Worm (Caenorhabditis elegans) whole organism, young adult: ENCODE data around the gene rpl-28.
A peak's percentile ranks its signal among the peaks of the same experiment; 100 is the strongest.

Experiments used
- B0261.1 ChIP-seq: sonication (generic microtip); optimal IDR thresholded peaks from 2 replicates; lab custom pipeline; 2016; ENCODE audit warnings: mild to moderate bottlenecking, missing genetic modification characterization, moderate library complexity, missing compliant biosample characterization
- D2030.7 ChIP-seq: fragments of 200-800 bp; sonication (Bioruptor generic); IDR thresholded peaks from 2 replicates; pipeline ENCODE4 v1.3.6; 2022; ENCODE audit warnings: missing genetic modification reagents, missing genetic modification characterization, missing compliant biosample characterization
- F23B12.7 ChIP-seq: sonication (generic microtip); optimal IDR thresholded peaks from 2 replicates; lab custom pipeline; 2017; ENCODE audit warnings: missing genetic modification characterization, mild to moderate bottlenecking, missing compliant biosample characterization, antibody characterized with exemption, moderate library complexity; ENCODE audit not compliant: insufficient read depth
- F33H1.4 ChIP-seq: fragments of 200-800 bp; sonication (Bioruptor generic); IDR thresholded peaks from 2 replicates; pipeline ENCODE4 v1.3.6; 2022; ENCODE audit warnings: missing genetic modification reagents, missing genetic modification characterization, missing compliant biosample characterization
- F55B11.4 ChIP-seq: sonication (generic microtip); optimal IDR thresholded peaks from 2 replicates; lab custom pipeline; 2016; ENCODE audit warnings: missing compliant biosample characterization, missing genetic modification characterization, borderline replicate concordance; ENCODE audit not compliant: insufficient read depth
- F57A8.1 ChIP-seq: fragments of 200-800 bp; sonication (Bioruptor generic); optimal IDR thresholded peaks from 2 replicates; lab custom pipeline; 2018; ENCODE audit warnings: mild to moderate bottlenecking, missing genetic modification characterization, moderate library complexity, missing compliant biosample characterization
- K11D2.4 ChIP-seq: fragments of 200-800 bp; sonication (Bioruptor generic); IDR thresholded peaks from 2 replicates; pipeline ENCODE4 v1.3.6; 2022; ENCODE audit warnings: missing genetic modification reagents, missing genetic modification characterization, missing compliant biosample characterization
- T07F8.4 ChIP-seq: sonication (generic microtip); optimal IDR thresholded peaks from 2 replicates; lab custom pipeline; 2016; ENCODE audit warnings: mild to moderate bottlenecking, missing genetic modification characterization, moderate library complexity, missing compliant biosample characterization
- Y79H2A.3 ChIP-seq: fragments of 200-800 bp; sonication (Bioruptor generic); conservative IDR thresholded peaks from 2 replicates; pipeline ENCODE4 v1.3.6; 2022; ENCODE audit warnings: missing genetic modification reagents, missing genetic modification characterization, missing compliant biosample characterization
- Y95B8A.8 ChIP-seq: fragments of 200-800 bp; sonication (Bioruptor generic); IDR thresholded peaks from 2 replicates; pipeline ENCODE4 v1.3.6; 2022; ENCODE audit warnings: missing genetic modification reagents, missing genetic modification characterization, missing compliant biosample characterization
- attf-3 ChIP-seq: fragments of 200-800 bp; sonication (Bioruptor generic); conservative IDR thresholded peaks from 2 replicates; pipeline ENCODE4 v1.3.6; 2022; ENCODE audit warnings: missing genetic modification reagents, missing genetic modification characterization, missing compliant biosample characterization
- attf-6 ChIP-seq: fragments of 200-800 bp; sonication (Bioruptor generic); IDR thresholded peaks from 2 replicates; pipeline ENCODE4 v1.3.6; 2022; ENCODE audit warnings: missing genetic modification reagents, missing genetic modification characterization, missing compliant biosample characterization
- ceh-40 ChIP-seq: fragments of 200-800 bp; sonication (Bioruptor generic); IDR thresholded peaks from 2 replicates; pipeline ENCODE4 v1.3.6; 2022; ENCODE audit warnings: missing genetic modification characterization, missing compliant biosample characterization
- dox-1 ChIP-seq: fragments of 200-800 bp; sonication (Bioruptor generic); IDR thresholded peaks from 2 replicates; pipeline ENCODE4 v1.3.6; 2022; ENCODE audit warnings: missing genetic modification reagents, missing genetic modification characterization, missing compliant biosample characterization
- dpff-1 ChIP-seq: sonication (generic microtip); optimal IDR thresholded peaks from 2 replicates; lab custom pipeline; 2017; ENCODE audit warnings: mild to moderate bottlenecking, missing genetic modification characterization, missing compliant biosample characterization
- dpl-1 ChIP-seq: fragments of 150-350 bp; optimal IDR thresholded peaks from 2 replicates; lab custom pipeline; 2014; ENCODE audit warnings: missing biosample characterization, missing genetic modification reagents, missing genetic modification characterization
- efl-1 ChIP-seq: fragments of 150-350 bp; optimal IDR thresholded peaks from 2 replicates; lab custom pipeline; 2014; ENCODE audit warnings: missing biosample characterization, missing genetic modification reagents, missing genetic modification characterization
- him-1 ChIP-seq: sonication (generic microtip); optimal IDR thresholded peaks from 2 replicates; lab custom pipeline; 2016; ENCODE audit warnings: missing genotype, missing genetic modification reagents, missing genetic modification characterization, missing compliant biosample characterization
- hrde-1 ChIP-seq: sonication (generic microtip); optimal IDR thresholded peaks from 2 replicates; lab custom pipeline; 2016; ENCODE audit warnings: missing genetic modification characterization, mild to moderate bottlenecking, missing compliant biosample characterization, moderate library complexity, missing genotype, missing genetic modification reagents, borderline replicate concordance
- lag-1 ChIP-seq: fragments of 200-800 bp; sonication (Bioruptor generic); IDR thresholded peaks from 2 replicates; pipeline ENCODE4 v1.3.6; 2022; ENCODE audit warnings: missing genetic modification reagents, missing genetic modification characterization, missing compliant biosample characterization
- lin-40 ChIP-seq: sonication (generic microtip); optimal IDR thresholded peaks from 2 replicates; lab custom pipeline; 2016; ENCODE audit warnings: missing genetic modification characterization, mild to moderate bottlenecking, missing compliant biosample characterization, missing genotype, missing genetic modification reagents
- lsl-1 ChIP-seq: fragments of 200-800 bp; sonication (Bioruptor generic); optimal IDR thresholded peaks from 2 replicates; lab custom pipeline; 2018; ENCODE audit warnings: mild to moderate bottlenecking, missing genetic modification characterization, moderate library complexity, missing compliant biosample characterization
- madf-10 ChIP-seq: sonication (generic microtip); optimal IDR thresholded peaks from 2 replicates; lab custom pipeline; 2016; ENCODE audit warnings: mild to moderate bottlenecking, missing genetic modification characterization, missing compliant biosample characterization
- madf-6 ChIP-seq: fragments of 200-800 bp; sonication (Bioruptor generic); IDR thresholded peaks from 2 replicates; pipeline ENCODE4 v1.3.6; 2022; ENCODE audit warnings: missing genetic modification reagents, missing genetic modification characterization, missing compliant biosample characterization
- madf-8 ChIP-seq: fragments of 200-800 bp; sonication (Bioruptor generic); conservative IDR thresholded peaks from 2 replicates; pipeline ENCODE4 v1.3.6; 2022; ENCODE audit warnings: missing genetic modification reagents, missing genetic modification characterization, missing compliant biosample characterization
- mes-4 ChIP-seq: sonication (generic microtip); optimal IDR thresholded peaks from 2 replicates; lab custom pipeline; 2016; ENCODE audit warnings: missing genotype, missing genetic modification characterization, missing compliant biosample characterization
- mxl-1 ChIP-seq: sonication (generic microtip); optimal IDR thresholded peaks from 2 replicates; lab custom pipeline; 2016; ENCODE audit warnings: missing genetic modification characterization, missing compliant biosample characterization
- nhr-120 ChIP-seq: fragments of 200-800 bp; sonication (Bioruptor generic); IDR thresholded peaks from 2 replicates; pipeline ENCODE4 v1.3.6; 2022; ENCODE audit warnings: missing genetic modification characterization, missing compliant biosample characterization
- pha-4 ChIP-seq: fragments of 150-350 bp; sonication (generic microtip); optimal IDR thresholded peaks from 2 replicates; lab custom pipeline; 2014; ENCODE audit warnings: missing biosample characterization, missing genetic modification reagents, missing genetic modification characterization
- rec-8 ChIP-seq, 2 experiments: sonication (generic microtip); optimal IDR thresholded peaks; 2 replicates each; lab custom pipeline; 2016; ENCODE audit warnings: mild to moderate bottlenecking in 2 of 2, missing genetic modification characterization in 2 of 2, missing genetic modification reagents in 2 of 2, missing genotype in 2 of 2, missing biosample characterization in 1 of 2, missing compliant biosample characterization in 1 of 2, moderate library complexity in 1 of 2
- sdz-38 ChIP-seq: sonication (generic microtip); optimal IDR thresholded peaks from 2 replicates; lab custom pipeline; 2016; ENCODE audit warnings: missing genotype, missing genetic modification characterization, missing compliant biosample characterization
- snpc-1.1 ChIP-seq: sonication (generic microtip); optimal IDR thresholded peaks from 2 replicates; lab custom pipeline; 2017; ENCODE audit warnings: missing genetic modification characterization, mild to moderate bottlenecking, missing compliant biosample characterization, antibody characterized with exemption, moderate library complexity, missing genotype, missing genetic modification reagents; ENCODE audit not compliant: insufficient read depth
- snpc-1.3 ChIP-seq: sonication (generic microtip); optimal IDR thresholded peaks from 2 replicates; lab custom pipeline; 2017; ENCODE audit warnings: missing genetic modification characterization, mild to moderate bottlenecking, missing compliant biosample characterization, antibody characterized with exemption, moderate library complexity, missing genotype, missing genetic modification reagents; ENCODE audit not compliant: insufficient read depth
- snpc-3.4 ChIP-seq: sonication (generic microtip); optimal IDR thresholded peaks from 2 replicates; lab custom pipeline; 2017; ENCODE audit warnings: missing genetic modification characterization, mild to moderate bottlenecking, missing compliant biosample characterization, antibody characterized with exemption, moderate library complexity, missing genotype, missing genetic modification reagents
- somi-1 ChIP-seq: fragments of 200-800 bp; sonication (Bioruptor generic); optimal IDR thresholded peaks from 2 replicates; lab custom pipeline; 2018; ENCODE audit warnings: mild to moderate bottlenecking, missing genetic modification characterization, missing compliant biosample characterization
- tbx-9 ChIP-seq: sonication (generic microtip); optimal IDR thresholded peaks from 2 replicates; lab custom pipeline; 2016; ENCODE audit warnings: borderline replicate concordance, missing genetic modification characterization, inconsistent platforms, missing compliant biosample characterization
- xnd-1 ChIP-seq: sonication (generic microtip); optimal IDR thresholded peaks from 2 replicates; lab custom pipeline; 2016; ENCODE audit warnings: missing genotype, missing genetic modification reagents, missing genetic modification characterization, missing compliant biosample characterization
- ztf-18 ChIP-seq: sonication (generic microtip); optimal IDR thresholded peaks from 2 replicates; lab custom pipeline; 2016; ENCODE audit warnings: missing genotype, mild to moderate bottlenecking, missing genetic modification characterization, missing compliant biosample characterization
- ztf-22 ChIP-seq: fragments of 200-800 bp; sonication (Bioruptor generic); optimal IDR thresholded peaks from 2 replicates; lab custom pipeline; 2018; ENCODE audit warnings: mild to moderate bottlenecking, missing genetic modification characterization, moderate library complexity, missing compliant biosample characterization
- ztf-3 ChIP-seq: fragments of 200-800 bp; sonication (Bioruptor generic); optimal IDR thresholded peaks from 2 replicates; lab custom pipeline; 2018; ENCODE audit warnings: mild to moderate bottlenecking, missing genetic modification characterization, missing compliant biosample characterization

The rpl-28 gene

DNA sequence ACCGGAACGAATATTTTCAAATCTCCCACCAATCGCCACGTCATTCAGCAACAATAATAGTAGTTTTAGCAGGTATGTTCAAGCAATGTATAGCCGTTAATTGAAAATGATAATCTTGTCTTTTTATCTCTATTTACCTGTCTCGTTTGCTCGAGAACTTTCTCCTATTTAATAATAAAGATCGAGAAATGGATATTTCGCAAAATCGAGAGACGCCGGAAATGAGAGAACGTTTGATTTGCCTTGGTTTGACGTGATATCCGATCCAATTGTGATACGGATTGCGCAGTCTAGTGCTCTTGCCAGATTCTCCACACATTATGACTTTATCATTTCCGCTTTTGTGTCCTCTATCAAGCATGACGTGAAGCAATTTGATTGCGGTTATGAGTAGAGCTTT, 45.9 kb upstream of the rpl-28 start:
- TF ChIP-seq F57A8.1 = no peak
- TF ChIP-seq lag-1 (GFP tag; lab: Robert Waterston, UW) = no peak
- TF ChIP-seq rec-8 (tag; optimal IDR thresholded peaks at IDR 0.05; lab: Kevin White, UChicago) = no peak
- no peak for TF ChIP-seq attf-6 (GFP tag; lab: Robert Waterston, UW)
- no peak for TF ChIP-seq somi-1 (GFP tag; lab: Kevin White, UChicago)
- TF ChIP-seq tbx-9 (tag; lab: Kevin White, UChicago) = no peak
- TF ChIP-seq F55B11.4 (tag; lab: Kevin White, UChicago) = no peak
- no peak for TF ChIP-seq efl-1
- no peak for TF ChIP-seq ceh-40 (GFP tag; lab: Robert Waterston, UW)
- no peak for TF ChIP-seq B0261.1
- TF ChIP-seq pha-4 (tag; lab: Kevin White, UChicago) = no peak
- no peak for TF ChIP-seq lin-40 (tag; lab: Kevin White, UChicago)
- no peak for TF ChIP-seq sdz-38 (tag; lab: Kevin White, UChicago)
- no peak for TF ChIP-seq dpff-1

DNA sequence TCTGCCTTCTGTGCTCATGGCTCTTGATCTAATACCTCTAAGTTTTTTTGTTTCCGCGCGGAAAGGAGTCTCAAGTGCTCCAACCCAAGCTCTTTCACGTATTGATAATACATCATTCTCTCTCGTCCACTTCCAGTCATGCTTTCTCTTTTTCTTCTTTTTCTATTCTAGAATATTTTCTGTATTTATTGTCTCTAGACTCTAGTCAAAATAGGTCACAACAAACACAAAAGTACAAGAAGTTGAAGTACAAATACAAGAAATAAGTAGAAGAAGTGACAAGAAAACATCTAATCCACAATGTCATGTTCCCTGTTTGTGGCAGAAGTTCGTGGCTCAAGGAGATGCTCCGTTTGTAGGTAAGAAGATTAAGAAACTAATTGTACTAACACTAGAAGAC, 45.3 kb upstream of the rpl-28 start, which contains the start of gene ZC455.1:
Gene ZC455.1, plus strand, starts transcription at position 301 of the 400 bp plus-strand sequence.
- TF ChIP-seq snpc-3.4 (tag; lab: Kevin White, UChicago) (no peak), F23B12.7 (tag; lab: Kevin White, UChicago) (no peak), him-1 (tag; lab: Kevin White, UChicago) (no peak), ztf-22 (GFP tag; lab: Kevin White, UChicago) (no peak), ztf-18 (tag; lab: Kevin White, UChicago) (no peak), mes-4 (tag; lab: Kevin White, UChicago) (no peak), nhr-120 (GFP tag; lab: Robert Waterston, UW) (no peak), madf-10 (no peak), ztf-3 (GFP tag; lab: Kevin White, UChicago) (no peak), xnd-1 (tag; lab: Kevin White, UChicago) (no peak), Y95B8A.8 (no peak), dox-1 (no peak), lsl-1 (GFP tag; lab: Kevin White, UChicago) (no peak), Y79H2A.3 (GFP tag; lab: Robert Waterston, UW) (no peak), hrde-1 (tag; lab: Kevin White, UChicago) (no peak)

DNA sequence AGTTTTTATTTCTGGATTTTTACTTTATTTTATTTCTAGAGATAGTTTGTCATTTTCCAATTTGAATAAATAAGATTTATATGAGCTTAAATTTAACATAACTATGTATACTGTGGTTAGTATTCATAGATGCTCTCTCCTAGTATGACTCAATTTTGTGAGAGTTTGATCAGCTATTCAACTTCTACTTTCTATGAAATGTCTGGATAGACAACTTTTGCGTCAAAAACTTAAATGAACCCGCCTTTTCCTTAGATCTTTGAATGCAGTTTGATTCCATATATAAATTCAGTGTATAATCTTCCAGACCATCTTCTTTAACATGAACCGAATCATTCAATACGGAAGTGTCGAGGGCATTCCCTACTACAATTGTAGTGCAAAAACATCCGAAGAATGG, 41.0 kb upstream of the rpl-28 start, which contains the start of gene srt-43:
Gene srt-43, plus strand, starts transcription at position 301 of the 400 bp plus-strand sequence.
- TF ChIP-seq madf-8 (GFP tag; lab: Robert Waterston, UW) = no peak
- TF ChIP-seq, all 124 proteins: peak for 0

DNA sequence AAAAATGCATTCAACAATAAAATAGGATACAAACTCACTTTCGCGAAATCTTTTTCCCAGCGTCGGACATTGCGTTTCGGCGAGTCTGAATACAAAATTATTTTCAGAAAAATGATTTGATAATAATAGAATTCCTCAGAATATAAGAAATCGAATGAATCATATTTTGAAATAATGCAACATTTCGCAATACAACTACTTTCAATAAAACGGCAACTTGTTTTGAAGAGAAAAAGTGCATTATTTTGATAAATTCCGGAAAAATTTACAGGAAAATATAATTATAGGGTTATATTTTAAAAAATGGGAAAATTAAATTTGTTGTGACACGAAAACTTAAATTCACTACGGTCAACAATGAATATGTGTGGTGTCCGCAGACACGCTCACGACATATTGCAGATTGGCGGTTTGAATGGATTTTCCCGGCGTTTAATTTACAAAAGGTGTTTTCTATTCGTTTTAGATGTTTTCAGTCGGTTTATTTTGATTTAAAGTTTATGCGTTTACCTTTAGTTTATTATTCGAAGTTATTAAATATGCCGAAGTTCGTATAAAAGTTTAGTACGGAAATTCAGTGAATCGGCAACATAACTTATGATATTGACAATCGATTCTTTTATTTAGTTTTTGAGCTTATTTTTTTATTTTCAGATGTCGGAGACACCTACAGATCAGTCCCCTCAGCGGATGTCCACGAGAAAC, 35.5 kb upstream of the rpl-28 start, which contains the start of the genes abcf-1 and scc-3:
Gene abcf-1, minus strand, starts transcription at position 85 of the 705 bp plus-strand sequence.
Gene scc-3, plus strand, starts transcription at position 655 of the 705 bp plus-strand sequence.
- TF ChIP-seq F33H1.4 (GFP tag; lab: Robert Waterston, UW) = peak; percentile 48
- TF ChIP-seq snpc-3.4 (tag; lab: Kevin White, UChicago) = peak; percentile 42
- no peak for TF ChIP-seq somi-1 (GFP tag; lab: Kevin White, UChicago)
- no peak for TF ChIP-seq mxl-1 (tag; lab: Kevin White, UChicago)
- TF ChIP-seq madf-6 = peak; percentile 81; the same call in 1 of the 2 replicates
- TF ChIP-seq snpc-1.1 (tag; lab: Kevin White, UChicago) = peak; percentile 39
- TF ChIP-seq lsl-1 (GFP tag; lab: Kevin White, UChicago) = peak; percentile 77
- TF ChIP-seq F23B12.7 (tag; lab: Kevin White, UChicago) = peak; percentile 25
- peak; percentile 71 for TF ChIP-seq snpc-1.3 (tag; lab: Kevin White, UChicago)
- no peak for TF ChIP-seq tbx-9 (tag; lab: Kevin White, UChicago)
- peak; percentile 64 for TF ChIP-seq attf-3
- 0 out of 2 replicates have a peak, but pooled peaks have one; percentile 35 for TF ChIP-seq D2030.7 (GFP tag; lab: Robert Waterston, UW)
- TF ChIP-seq efl-1 = peak; percentile 91
- TF ChIP-seq F57A8.1 = no peak
- peak; percentile 10 for TF ChIP-seq xnd-1 (tag; lab: Kevin White, UChicago)
- TF ChIP-seq dpl-1 (GFP tag; lab: Kevin White, UChicago) = peak; percentile 51
- no peak for TF ChIP-seq T07F8.4 (tag; lab: Kevin White, UChicago)
- peak; percentile 60 for TF ChIP-seq madf-8 (GFP tag; lab: Robert Waterston, UW)
- no peak for TF ChIP-seq K11D2.4
